Worm (Caenorhabditis elegans) whole organism, early embryonic: ENCODE measurements around the gene rcan-1.

ENCODE experiments used
- aly-1 ChIP-seq: sonication (generic microtip); optimal IDR thresholded peaks from 2 replicates; lab custom pipeline; 2016; ENCODE audit warnings: missing genetic modification characterization, missing compliant biosample characterization
- ama-1 ChIP-seq: fragments of 150-350 bp; optimal IDR thresholded peaks from 2 replicates; lab custom pipeline; 2014
- ceh-13 ChIP-seq: fragments of 200-800 bp; sonication (Bioruptor generic); optimal IDR thresholded peaks from 2 replicates; lab custom pipeline; 2018; ENCODE audit warnings: mild to moderate bottlenecking, missing genetic modification characterization, missing compliant biosample characterization
- ets-7 ChIP-seq: sonication (generic microtip); optimal IDR thresholded peaks from 2 replicates; lab custom pipeline; 2016; ENCODE audit warnings: missing genotype, missing genetic modification characterization, missing compliant biosample characterization
- flt-1 ChIP-seq: fragments of 200-800 bp; sonication (Bioruptor generic); IDR thresholded peaks from 2 replicates; pipeline ENCODE4 v1.3.6; 2022; ENCODE audit warnings: missing genetic modification characterization, missing compliant biosample characterization
- hmg-4 ChIP-seq: fragments of 200-800 bp; sonication (Bioruptor generic); optimal IDR thresholded peaks from 2 replicates; lab custom pipeline; 2018; ENCODE audit warnings: mild to moderate bottlenecking, missing genetic modification characterization, missing compliant biosample characterization
- sea-1 ChIP-seq: fragments of 200-800 bp; sonication (Bioruptor generic); conservative IDR thresholded peaks from 2 replicates; pipeline ENCODE4 v1.3.6; 2022; ENCODE audit warnings: missing genetic modification characterization, missing compliant biosample characterization
- tbx-37 ChIP-seq: fragments of 200-800 bp; sonication (Bioruptor generic); conservative IDR thresholded peaks from 2 replicates; pipeline ENCODE4 v1.3.6; 2022; ENCODE audit warnings: missing genetic modification reagents, missing genetic modification characterization, missing compliant biosample characterization

DNA sequence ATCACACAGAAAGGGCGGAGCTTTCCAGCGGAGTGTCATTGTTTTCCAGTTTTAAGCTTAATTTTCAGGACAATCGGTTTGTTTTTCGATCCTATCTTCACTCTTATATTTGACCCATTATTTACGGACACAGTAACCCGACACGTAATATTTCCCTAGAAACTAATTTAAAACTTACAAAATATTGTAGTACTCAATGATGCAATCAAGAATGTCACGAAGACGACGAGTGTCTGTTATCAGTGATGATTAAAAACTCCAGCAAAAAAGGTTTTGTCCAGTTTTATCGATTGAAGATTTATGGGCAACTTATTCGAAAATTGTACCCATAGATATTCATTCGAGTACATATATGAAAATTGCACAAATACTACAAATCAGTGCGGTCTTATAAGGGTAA lies 49.0 kb upstream of the rcan-1 start, which contains the start of gene B0244.17:
- TF ChIP-seq sea-1 (GFP tag; lab: Robert Waterston, UW) (no peak), tbx-37 (GFP tag; lab: Robert Waterston, UW) (no peak), flt-1 (GFP tag; lab: Robert Waterston, UW) (no peak), ets-7 (tag; lab: Kevin White, UChicago) (no peak), ama-1 (no peak), aly-1 (tag; lab: Kevin White, UChicago) (no peak), ceh-13 (GFP tag; lab: Kevin White, UChicago) (no peak), hmg-4 (GFP tag; lab: Kevin White, UChicago) (no peak)
